Worm (Caenorhabditis elegans) whole organism, young adult: ENCODE measurements around the gene air-1.

Experiments
- B0035.1 ChIP-seq: sonication (generic microtip); optimal IDR thresholded peaks from 2 replicates; lab custom pipeline; 2016; ENCODE audit warnings: missing genetic modification characterization, mild to moderate bottlenecking, missing compliant biosample characterization, missing genotype, missing genetic modification reagents
- B0261.1 ChIP-seq: sonication (generic microtip); optimal IDR thresholded peaks from 2 replicates; lab custom pipeline; 2016; ENCODE audit warnings: mild to moderate bottlenecking, missing genetic modification characterization, moderate library complexity, missing compliant biosample characterization
- B0336.3 ChIP-seq: fragments of 200-800 bp; sonication (Bioruptor generic); IDR thresholded peaks from 2 replicates; pipeline ENCODE4 v1.3.6; 2022; ENCODE audit warnings: missing genetic modification characterization, missing compliant biosample characterization
- F23B12.7 ChIP-seq: sonication (generic microtip); optimal IDR thresholded peaks from 2 replicates; lab custom pipeline; 2017; ENCODE audit warnings: missing genetic modification characterization, mild to moderate bottlenecking, missing compliant biosample characterization, antibody characterized with exemption, moderate library complexity; ENCODE audit not compliant: insufficient read depth
- F33H1.4 ChIP-seq: fragments of 200-800 bp; sonication (Bioruptor generic); IDR thresholded peaks from 2 replicates; pipeline ENCODE4 v1.3.6; 2022; ENCODE audit warnings: missing genetic modification reagents, missing genetic modification characterization, missing compliant biosample characterization
- F37B4.10 ChIP-seq: fragments of 200-800 bp; sonication (Bioruptor generic); IDR thresholded peaks from 2 replicates; pipeline ENCODE4 v1.3.6; 2022; ENCODE audit warnings: missing genetic modification characterization, missing compliant biosample characterization
- F57C9.4 ChIP-seq: sonication (generic microtip); optimal IDR thresholded peaks from 2 replicates; lab custom pipeline; 2017; ENCODE audit warnings: mild to moderate bottlenecking, missing genetic modification characterization, missing compliant biosample characterization
- K11D2.4 ChIP-seq: fragments of 200-800 bp; sonication (Bioruptor generic); IDR thresholded peaks from 2 replicates; pipeline ENCODE4 v1.3.6; 2022; ENCODE audit warnings: missing genetic modification reagents, missing genetic modification characterization, missing compliant biosample characterization
- Y56A3A.18 ChIP-seq: fragments of 200-800 bp; sonication (Bioruptor generic); IDR thresholded peaks from 2 replicates; pipeline ENCODE4 v1.3.6; 2022; ENCODE audit warnings: missing genetic modification reagents, missing genetic modification characterization, missing compliant biosample characterization
- ZK185.1 ChIP-seq: sonication (generic microtip); optimal IDR thresholded peaks from 2 replicates; lab custom pipeline; 2016; ENCODE audit warnings: mild to moderate bottlenecking, missing genetic modification characterization, missing compliant biosample characterization; ENCODE audit not compliant: poor library complexity, severe bottlenecking
- atf-7 ChIP-seq: sonication (generic microtip); optimal IDR thresholded peaks from 2 replicates; lab custom pipeline; 2017; ENCODE audit warnings: mild to moderate bottlenecking, missing genetic modification characterization, missing compliant biosample characterization
- attf-6 ChIP-seq: fragments of 200-800 bp; sonication (Bioruptor generic); IDR thresholded peaks from 2 replicates; pipeline ENCODE4 v1.3.6; 2022; ENCODE audit warnings: missing genetic modification reagents, missing genetic modification characterization, missing compliant biosample characterization
- ceh-100 ChIP-seq: fragments of 200-800 bp; sonication (Bioruptor generic); IDR thresholded peaks from 2 replicates; pipeline ENCODE4 v1.3.6; 2022; ENCODE audit warnings: missing genetic modification reagents, missing genetic modification characterization, missing compliant biosample characterization
- ceh-40 ChIP-seq: fragments of 200-800 bp; sonication (Bioruptor generic); IDR thresholded peaks from 2 replicates; pipeline ENCODE4 v1.3.6; 2022; ENCODE audit warnings: missing genetic modification characterization, missing compliant biosample characterization
- die-1 ChIP-seq: sonication (generic microtip); optimal IDR thresholded peaks from 2 replicates; lab custom pipeline; 2016; ENCODE audit warnings: missing genotype, mild to moderate bottlenecking, missing genetic modification characterization, missing compliant biosample characterization
- dox-1 ChIP-seq: fragments of 200-800 bp; sonication (Bioruptor generic); IDR thresholded peaks from 2 replicates; pipeline ENCODE4 v1.3.6; 2022; ENCODE audit warnings: missing genetic modification reagents, missing genetic modification characterization, missing compliant biosample characterization
- egl-18 ChIP-seq: fragments of 200-800 bp; sonication (Bioruptor generic); IDR thresholded peaks from 2 replicates; pipeline ENCODE4 v1.3.6; 2022; ENCODE audit warnings: missing genetic modification reagents, missing genetic modification characterization, missing compliant biosample characterization
- egrh-3 ChIP-seq: fragments of 200-800 bp; sonication (Bioruptor generic); IDR thresholded peaks from 2 replicates; pipeline ENCODE4 v1.3.6; 2022; ENCODE audit warnings: missing genetic modification reagents, missing genetic modification characterization, missing compliant biosample characterization
- ets-4 ChIP-seq: fragments of 200-800 bp; sonication (Bioruptor generic); optimal IDR thresholded peaks from 2 replicates; lab custom pipeline; 2018; ENCODE audit warnings: mild to moderate bottlenecking, missing genetic modification characterization, missing compliant biosample characterization
- him-1 ChIP-seq: sonication (generic microtip); optimal IDR thresholded peaks from 2 replicates; lab custom pipeline; 2016; ENCODE audit warnings: missing genotype, missing genetic modification reagents, missing genetic modification characterization, missing compliant biosample characterization
- hmg-1.2 ChIP-seq: fragments of 200-800 bp; sonication (Bioruptor generic); IDR thresholded peaks from 2 replicates; pipeline ENCODE4 v1.3.6; 2022; ENCODE audit warnings: missing genetic modification reagents, missing genetic modification characterization, missing compliant biosample characterization
- lin-26 ChIP-seq: fragments of 200-800 bp; sonication (Bioruptor generic); IDR thresholded peaks from 2 replicates; pipeline ENCODE4 v1.3.6; 2022; ENCODE audit warnings: missing genetic modification reagents, missing genetic modification characterization, missing compliant biosample characterization
- lin-54 ChIP-seq: fragments of 200-800 bp; sonication (Bioruptor generic); optimal IDR thresholded peaks from 2 replicates; lab custom pipeline; 2018; ENCODE audit warnings: mild to moderate bottlenecking, missing genetic modification characterization, missing compliant biosample characterization
- madf-10 ChIP-seq: sonication (generic microtip); optimal IDR thresholded peaks from 2 replicates; lab custom pipeline; 2016; ENCODE audit warnings: mild to moderate bottlenecking, missing genetic modification characterization, missing compliant biosample characterization
- madf-3 ChIP-seq: fragments of 200-800 bp; sonication (Bioruptor generic); IDR thresholded peaks from 2 replicates; pipeline ENCODE4 v1.3.6; 2022; ENCODE audit warnings: missing genetic modification reagents, missing genetic modification characterization, missing compliant biosample characterization
- madf-6 ChIP-seq: fragments of 200-800 bp; sonication (Bioruptor generic); IDR thresholded peaks from 2 replicates; pipeline ENCODE4 v1.3.6; 2022; ENCODE audit warnings: missing genetic modification reagents, missing genetic modification characterization, missing compliant biosample characterization
- madf-8 ChIP-seq: fragments of 200-800 bp; sonication (Bioruptor generic); conservative IDR thresholded peaks from 2 replicates; pipeline ENCODE4 v1.3.6; 2022; ENCODE audit warnings: missing genetic modification reagents, missing genetic modification characterization, missing compliant biosample characterization
- mcd-1 ChIP-seq: fragments of 200-800 bp; sonication (Bioruptor generic); IDR thresholded peaks from 2 replicates; pipeline ENCODE4 v1.3.6; 2022; ENCODE audit warnings: missing genetic modification reagents, missing genetic modification characterization, missing compliant biosample characterization
- mes-4 ChIP-seq: sonication (generic microtip); optimal IDR thresholded peaks from 2 replicates; lab custom pipeline; 2016; ENCODE audit warnings: missing genotype, missing genetic modification characterization, missing compliant biosample characterization
- nfya-1 ChIP-seq: sonication (generic microtip); optimal IDR thresholded peaks from 2 replicates; lab custom pipeline; 2017; ENCODE audit warnings: antibody characterized with exemption, missing compliant biosample characterization, missing genetic modification characterization, borderline replicate concordance; ENCODE audit not compliant: insufficient read depth
- nhr-179 ChIP-seq: sonication (generic microtip); optimal IDR thresholded peaks from 2 replicates; lab custom pipeline; 2016; ENCODE audit warnings: mild to moderate bottlenecking, missing genetic modification characterization, missing compliant biosample characterization
- nhr-90 ChIP-seq: sonication (generic microtip); optimal IDR thresholded peaks from 2 replicates; lab custom pipeline; 2016; ENCODE audit warnings: missing genotype, mild to moderate bottlenecking, missing genetic modification characterization, missing compliant biosample characterization
- pbrm-1 ChIP-seq: fragments of 200-800 bp; sonication (Bioruptor generic); IDR thresholded peaks from 2 replicates; pipeline ENCODE4 v1.3.6; 2022; ENCODE audit warnings: missing genetic modification reagents, missing genetic modification characterization, missing compliant biosample characterization
- rpc-1 ChIP-seq, 2 experiments: fragments of 150-350 bp in 1 of 2; sonication (generic microtip) in 1 of 2; optimal IDR thresholded peaks; 2 replicates each; lab custom pipeline; 2014 to 2018; ENCODE audit warnings: missing biosample characterization in 1 of 2, missing genetic modification characterization in 1 of 2, missing genetic modification reagents in 1 of 2, missing genotype in 1 of 2
- snpc-1.1 ChIP-seq: sonication (generic microtip); optimal IDR thresholded peaks from 2 replicates; lab custom pipeline; 2017; ENCODE audit warnings: missing genetic modification characterization, mild to moderate bottlenecking, missing compliant biosample characterization, antibody characterized with exemption, moderate library complexity, missing genotype, missing genetic modification reagents; ENCODE audit not compliant: insufficient read depth
- snpc-4 ChIP-seq, 5 experiments: fragments of 150-350 bp in 1 of 5; sonication (generic microtip) in 4 of 5; optimal IDR thresholded peaks; 2 replicates each; lab custom pipeline; 2014 to 2018; ENCODE audit warnings: missing genetic modification characterization in 5 of 5, missing biosample characterization in 3 of 5, antibody characterized with exemption in 2 of 5, mild to moderate bottlenecking in 2 of 5, missing compliant biosample characterization in 2 of 5, missing genotype in 2 of 5, moderate library complexity in 2 of 5, missing genetic modification reagents in 1 of 5
- sptf-2 ChIP-seq: fragments of 200-800 bp; sonication (Bioruptor generic); optimal IDR thresholded peaks from 2 replicates; lab custom pipeline; 2018; ENCODE audit warnings: mild to moderate bottlenecking, missing genetic modification characterization, missing compliant biosample characterization
- tlf-1 ChIP-seq: fragments of 200-800 bp; sonication (Bioruptor generic); optimal IDR thresholded peaks from 2 replicates; lab custom pipeline; 2018; ENCODE audit warnings: mild to moderate bottlenecking, missing genetic modification characterization, missing compliant biosample characterization
- xnd-1 ChIP-seq: sonication (generic microtip); optimal IDR thresholded peaks from 2 replicates; lab custom pipeline; 2016; ENCODE audit warnings: missing genotype, missing genetic modification reagents, missing genetic modification characterization, missing compliant biosample characterization
- zfh-2 ChIP-seq: fragments of 200-800 bp; sonication (Bioruptor generic); conservative IDR thresholded peaks from 2 replicates; pipeline ENCODE4 v1.3.6; 2022; ENCODE audit warnings: missing genetic modification reagents, missing genetic modification characterization, missing compliant biosample characterization
- zim-3 ChIP-seq: sonication (generic microtip); optimal IDR thresholded peaks from 2 replicates; lab custom pipeline; 2017; ENCODE audit warnings: mild to moderate bottlenecking, missing genetic modification characterization, moderate library complexity, missing compliant biosample characterization
- ztf-18 ChIP-seq: sonication (generic microtip); optimal IDR thresholded peaks from 2 replicates; lab custom pipeline; 2016; ENCODE audit warnings: missing genotype, mild to moderate bottlenecking, missing genetic modification characterization, missing compliant biosample characterization
- ztf-22 ChIP-seq: fragments of 200-800 bp; sonication (Bioruptor generic); optimal IDR thresholded peaks from 2 replicates; lab custom pipeline; 2018; ENCODE audit warnings: mild to moderate bottlenecking, missing genetic modification characterization, moderate library complexity, missing compliant biosample characterization
- ztf-25 ChIP-seq: fragments of 200-800 bp; sonication (Bioruptor generic); IDR thresholded peaks from 2 replicates; pipeline ENCODE4 v1.3.6; 2022; ENCODE audit warnings: missing genetic modification reagents, missing genetic modification characterization, missing compliant biosample characterization
- ztf-28 ChIP-seq: fragments of 200-800 bp; sonication (Bioruptor generic); IDR thresholded peaks from 2 replicates; pipeline ENCODE4 v1.3.6; 2022; ENCODE audit warnings: missing genetic modification reagents, missing genetic modification characterization, missing compliant biosample characterization
- ztf-6 ChIP-seq: fragments of 200-800 bp; sonication (Bioruptor generic); IDR thresholded peaks from 2 replicates; pipeline ENCODE4 v1.3.6; 2022; ENCODE audit warnings: missing genetic modification reagents, missing genetic modification characterization, missing compliant biosample characterization

air-1 gene

ce11 chrV:8228712-8229119, 7.4 kb downstream of the air-1 start (continued):
- TF ChIP-seq egrh-3 (GFP tag; lab: Robert Waterston, UW) (peak; percentile 70), pbrm-1 (GFP tag; lab: Robert Waterston, UW) (peak; percentile 100), lin-54 (GFP tag; lab: Kevin White, UChicago) (peak; percentile 86), tlf-1 (GFP tag; lab: Kevin White, UChicago) (peak; percentile 69), egl-18 (GFP tag; lab: Robert Waterston, UW) (no peak), madf-3 (GFP tag; lab: Robert Waterston, UW) (peak; percentile 74), ztf-6 (GFP tag; lab: Robert Waterston, UW) (no peak), nhr-179 (no peak), madf-8 (GFP tag; lab: Robert Waterston, UW) (peak; percentile 65), F33H1.4 (GFP tag; lab: Robert Waterston, UW) (peak; percentile 71), xnd-1 (peak; percentile 66), F37B4.10 (GFP tag; lab: Robert Waterston, UW) (no peak), mes-4 (peak; percentile 36), ztf-18 (peak; percentile 72), zfh-2 (GFP tag; lab: Robert Waterston, UW) (peak; percentile 75), ztf-28 (peak; percentile 91), Y56A3A.18 (GFP tag; lab: Robert Waterston, UW) (peak; percentile 94), ets-4 (GFP tag; lab: Kevin White, UChicago) (peak; percentile 61)

ce11 chrV:8230056-8230455, 8.8 kb downstream of the air-1 start:
- TF ChIP-seq zim-3 (tag; lab: Kevin White, UChicago), result peak; percentile 33
- peak; percentile 12; the same call in 1 of the 2 replicates for TF ChIP-seq ceh-100 (GFP tag; lab: Robert Waterston, UW)
- no peak for TF ChIP-seq K11D2.4 (GFP tag; lab: Robert Waterston, UW)
- TF ChIP-seq ztf-18, result peak; percentile 26
- TF ChIP-seq F57C9.4, result no peak
- TF ChIP-seq B0035.1 (tag; lab: Kevin White, UChicago), result no peak
- TF ChIP-seq F23B12.7 (tag; lab: Kevin White, UChicago), result no peak
- peak; percentile 50; the same call in 1 of the 2 replicates for TF ChIP-seq hmg-1.2 (GFP tag; lab: Robert Waterston, UW)
- TF ChIP-seq nfya-1 (tag; lab: Kevin White, UChicago), result no peak
- no peak for TF ChIP-seq ztf-22
- TF ChIP-seq atf-7 (tag; lab: Kevin White, UChicago), result no peak
- 0 out of 2 replicates have a peak, but pooled peaks have one; percentile 25 for TF ChIP-seq mcd-1
- TF ChIP-seq madf-10 (tag; lab: Kevin White, UChicago), result no peak
- TF ChIP-seq ztf-25, result 0 out of 2 replicates have a peak, but pooled peaks have one; percentile 46
- TF ChIP-seq him-1, result peak; percentile 78
- TF ChIP-seq die-1 (tag; lab: Kevin White, UChicago), result peak; percentile 56
- peak; percentile 59 for TF ChIP-seq rpc-1 (optimal IDR thresholded peaks at IDR 0.05; lab: Kevin White, UChicago)
- TF ChIP-seq rpc-1 (tag; optimal IDR thresholded peaks at IDR 0.05; lab: Kevin White, UChicago), result peak; percentile 79
- 0 out of 2 replicates have a peak, but pooled peaks have one; percentile 41 for TF ChIP-seq ceh-40
- peak; percentile 59; the same call in 1 of the 2 replicates for TF ChIP-seq attf-6 (GFP tag; lab: Robert Waterston, UW)
- peak; percentile 77 for TF ChIP-seq pbrm-1 (GFP tag; lab: Robert Waterston, UW)
- peak; percentile 69 for TF ChIP-seq B0261.1
- peak; percentile 74 for TF ChIP-seq lin-26
- peak; percentile 65 for TF ChIP-seq ZK185.1 (tag; lab: Kevin White, UChicago)
- no peak for TF ChIP-seq sptf-2
- TF ChIP-seq B0336.3 (GFP tag; lab: Robert Waterston, UW), result no peak
- peak; percentile 53; the same call in 1 of the 2 replicates for TF ChIP-seq madf-6
- TF ChIP-seq mes-4, result peak; percentile 23
- TF ChIP-seq dox-1, result peak; percentile 62; the same call in 1 of the 2 replicates
- peak; percentile 65 for TF ChIP-seq nhr-90 (tag; lab: Kevin White, UChicago)
- peak; percentile 41 for TF ChIP-seq snpc-4 (GFP tag; optimal IDR thresholded peaks at IDR 0.05; lab: Kevin White, UChicago)
- TF ChIP-seq snpc-4 (tag; optimal IDR thresholded peaks at IDR 0.05; lab: Kevin White, UChicago), result peak; percentile 68 to 92 (median 80)
- peak; percentile 53 for TF ChIP-seq snpc-1.1
